Fruit fly (Drosophila melanogaster) whole organism, embryonic: ENCODE data around the gene mthl2.

Source experiments
- Atf6 ChIP-seq: fragments of 200-800 bp; sonication (Bioruptor generic); IDR thresholded peaks from 2 replicates; pipeline ENCODE4 v1.3.6; 2022; ENCODE audit warnings: missing biosample characterization, missing genetic modification characterization
- B-H1 ChIP-seq: fragments of 200-800 bp; sonication (Bioruptor generic); IDR thresholded peaks from 3 replicates; pipeline ENCODE4 v1.3.6; 2022; ENCODE audit warnings: missing biosample characterization, missing genetic modification characterization
- CG10654 ChIP-seq: fragments of 200-800 bp; sonication (Bioruptor generic); optimal IDR thresholded peaks from 2 replicates; lab custom pipeline; 2016; ENCODE audit warnings: missing biosample characterization, missing genetic modification characterization
- CG13424 ChIP-seq: fragments of 200-800 bp; sonication (Bioruptor generic); optimal IDR thresholded peaks from 2 replicates; lab custom pipeline; 2019; ENCODE audit warnings: missing biosample characterization, mild to moderate bottlenecking, missing genetic modification characterization, moderate library complexity
- CG14441 ChIP-seq: fragments of 200-800 bp; sonication (Bioruptor generic); IDR thresholded peaks from 2 replicates; pipeline ENCODE4 v1.3.6; 2022; ENCODE audit warnings: missing biosample characterization, missing genetic modification characterization
- CG1529 ChIP-seq: fragments of 200-800 bp; sonication (Bioruptor generic); optimal IDR thresholded peaks from 3 replicates; lab custom pipeline; 2018; ENCODE audit warnings: missing biosample characterization, missing genetic modification characterization
- CG1603 ChIP-seq: fragments of 200-800 bp; sonication (Bioruptor generic); optimal IDR thresholded peaks from 2 replicates; lab custom pipeline; 2019; ENCODE audit warnings: missing biosample characterization, mild to moderate bottlenecking, missing genetic modification characterization, moderate library complexity
- CG2199 ChIP-seq: fragments of 200-800 bp; sonication (Bioruptor generic); IDR thresholded peaks from 3 replicates; pipeline ENCODE4 v1.3.6; 2022; ENCODE audit warnings: missing biosample characterization, missing genetic modification characterization
- CG32767 ChIP-seq: fragments of 200-800 bp; sonication (Bioruptor generic); IDR thresholded peaks from 2 replicates; pipeline ENCODE4 v1.3.6; 2022; ENCODE audit warnings: missing biosample characterization, missing genetic modification characterization
- CG3407 ChIP-seq: fragments of 200-800 bp; sonication (Bioruptor generic); optimal IDR thresholded peaks from 2 replicates; lab custom pipeline; 2018; ENCODE audit warnings: missing biosample characterization, mild to moderate bottlenecking, missing genetic modification characterization
- CG4282 ChIP-seq: fragments of 200-800 bp; sonication (Bioruptor generic); optimal IDR thresholded peaks from 2 replicates; lab custom pipeline; 2016; ENCODE audit warnings: missing biosample characterization, missing genetic modification characterization
- CG4820 ChIP-seq: fragments of 200-800 bp; sonication (Bioruptor generic); optimal IDR thresholded peaks from 3 replicates; lab custom pipeline; 2016; ENCODE audit warnings: missing biosample characterization, missing genetic modification characterization
- CG5180 ChIP-seq: fragments of 200-800 bp; sonication (Bioruptor generic); optimal IDR thresholded peaks from 3 replicates; lab custom pipeline; 2017; ENCODE audit warnings: missing biosample characterization, missing genetic modification characterization, mild to moderate bottlenecking, moderate library complexity, missing genetic modification reagents
- CG6813 ChIP-seq: fragments of 200-800 bp; sonication (Bioruptor generic); optimal IDR thresholded peaks from 2 replicates; lab custom pipeline; 2017; ENCODE audit warnings: missing biosample characterization, missing genetic modification characterization, mild to moderate bottlenecking, moderate library complexity, missing genetic modification reagents
- CG7839 ChIP-seq: fragments of 200-800 bp; sonication (Bioruptor generic); optimal IDR thresholded peaks from 3 replicates; lab custom pipeline; 2018; ENCODE audit warnings: missing biosample characterization, mild to moderate bottlenecking, missing genetic modification characterization, moderate library complexity
- Camta ChIP-seq: fragments of 200-800 bp; sonication (Bioruptor generic); optimal IDR thresholded peaks from 2 replicates; lab custom pipeline; 2016; ENCODE audit warnings: missing biosample characterization, missing genetic modification characterization
- Dfd ChIP-seq, 2 experiments: fragments of >200 bp; optimal IDR thresholded peaks; 2 replicates each; lab custom pipeline; 2017; ENCODE audit warnings: missing biosample characterization in 2 of 2, missing genetic modification characterization in 2 of 2
- Eip74EF ChIP-seq, 2 experiments: fragments of 200-800 bp in 1 of 2; fragments of >200 bp in 1 of 2; sonication (Bioruptor generic) in 1 of 2; optimal IDR thresholded peaks; 2 replicates each; lab custom pipeline; 2017 to 2019; ENCODE audit warnings: missing biosample characterization in 2 of 2, missing genetic modification characterization in 2 of 2, mild to moderate bottlenecking in 1 of 2, moderate library complexity in 1 of 2
- Elba2 ChIP-seq: fragments of 200-800 bp; sonication (Bioruptor generic); optimal IDR thresholded peaks from 3 replicates; lab custom pipeline; 2016; ENCODE audit warnings: missing biosample characterization, missing genetic modification characterization
- Fer2 ChIP-seq: fragments of 200-800 bp; sonication (Bioruptor generic); optimal IDR thresholded peaks from 2 replicates; lab custom pipeline; 2018; ENCODE audit warnings: missing biosample characterization, mild to moderate bottlenecking, missing genetic modification characterization, moderate library complexity
- Fer3 ChIP-seq: fragments of 200-800 bp; sonication (Bioruptor generic); optimal IDR thresholded peaks from 2 replicates; lab custom pipeline; 2018; ENCODE audit warnings: missing biosample characterization, mild to moderate bottlenecking, missing genetic modification characterization, moderate library complexity
- Gsc ChIP-seq: fragments of 200-800 bp; sonication (Bioruptor generic); IDR thresholded peaks from 2 replicates; pipeline ENCODE4 v1.3.6; 2022; ENCODE audit warnings: missing biosample characterization, missing genetic modification characterization
- Gug ChIP-seq: fragments of 200-800 bp; sonication (Bioruptor generic); IDR thresholded peaks from 4 replicates; pipeline ENCODE4 v1.3.6; 2022; ENCODE audit warnings: missing biosample characterization, missing genetic modification characterization
- Hmx ChIP-seq: fragments of 200-800 bp; sonication (Bioruptor generic); optimal IDR thresholded peaks from 2 replicates; lab custom pipeline; 2016; ENCODE audit warnings: missing biosample characterization, missing genetic modification characterization
- MTF-1 ChIP-seq: fragments of 200-800 bp; sonication (Bioruptor generic); optimal IDR thresholded peaks from 2 replicates; lab custom pipeline; 2018; ENCODE audit warnings: missing biosample characterization, mild to moderate bottlenecking, missing genetic modification characterization, borderline replicate concordance
- Mes4 ChIP-seq: fragments of 200-800 bp; sonication (Bioruptor generic); optimal IDR thresholded peaks from 2 replicates; lab custom pipeline; 2016; ENCODE audit warnings: missing biosample characterization, missing genetic modification characterization
- NFAT ChIP-seq: fragments of 200-800 bp; sonication (Bioruptor generic); IDR thresholded peaks from 2 replicates; pipeline ENCODE4 v1.3.6; 2022; ENCODE audit warnings: missing biosample characterization, missing genetic modification characterization
- Neu2 ChIP-seq: fragments of 200-800 bp; sonication (Bioruptor generic); optimal IDR thresholded peaks from 3 replicates; lab custom pipeline; 2016; ENCODE audit warnings: missing biosample characterization, missing genetic modification characterization, borderline replicate concordance
- Pdp1 ChIP-seq, 2 experiments: fragments of 200-800 bp; sonication (Bioruptor generic); optimal IDR thresholded peaks; 3 replicates each; lab custom pipeline; 2016; ENCODE audit warnings: missing biosample characterization in 2 of 2, missing genetic modification characterization in 2 of 2, mild to moderate bottlenecking in 1 of 2, moderate library complexity in 1 of 2
- Ssrp ChIP-seq: fragments of 200-800 bp; sonication (Bioruptor generic); optimal IDR thresholded peaks from 2 replicates; lab custom pipeline; 2018; ENCODE audit warnings: missing biosample characterization, mild to moderate bottlenecking, missing genetic modification characterization, moderate library complexity
- amos ChIP-seq: fragments of 200-800 bp; sonication (Bioruptor generic); IDR thresholded peaks from 2 replicates; pipeline ENCODE4 v1.3.6; 2022; ENCODE audit warnings: missing biosample characterization, missing genetic modification characterization; ENCODE audit not compliant: partially characterized antibody
- chif ChIP-seq, 2 experiments: fragments of 200-800 bp; sonication (Bioruptor generic); optimal IDR thresholded peaks; 3 replicates each; lab custom pipeline; 2016; ENCODE audit warnings: missing biosample characterization in 2 of 2, missing genetic modification characterization in 2 of 2
- da ChIP-seq: fragments of 200-800 bp; sonication (Bioruptor generic); optimal IDR thresholded peaks from 2 replicates; lab custom pipeline; 2016; ENCODE audit warnings: missing biosample characterization, missing genetic modification characterization
- dati ChIP-seq: fragments of 200-800 bp; sonication (Bioruptor generic); IDR thresholded peaks from 2 replicates; pipeline ENCODE4 v1.3.6; 2022; ENCODE audit warnings: missing biosample characterization, missing genetic modification characterization
- ewg ChIP-seq: fragments of 200-800 bp; sonication (Bioruptor generic); optimal IDR thresholded peaks from 3 replicates; lab custom pipeline; 2017; ENCODE audit warnings: mild to moderate bottlenecking, missing biosample characterization, missing genetic modification reagents, missing genetic modification characterization
- fd96Cb ChIP-seq: fragments of 200-800 bp; sonication (Bioruptor generic); optimal IDR thresholded peaks from 2 replicates; lab custom pipeline; 2018; ENCODE audit warnings: missing biosample characterization, mild to moderate bottlenecking, missing genetic modification characterization, moderate library complexity
- gcm2 ChIP-seq: fragments of 200-800 bp; sonication (Bioruptor generic); optimal IDR thresholded peaks from 2 replicates; lab custom pipeline; 2016; ENCODE audit warnings: missing biosample characterization, missing genetic modification characterization
- grn ChIP-seq: fragments of 200-800 bp; sonication (Bioruptor generic); optimal IDR thresholded peaks from 3 replicates; lab custom pipeline; 2017; ENCODE audit warnings: missing biosample characterization, missing genetic modification characterization
- hb ChIP-seq: fragments of 200-800 bp; sonication (Bioruptor generic); IDR thresholded peaks from 3 replicates; pipeline ENCODE4 v1.3.6; 2022; ENCODE audit warnings: missing biosample characterization, missing genetic modification characterization; ENCODE audit not compliant: partially characterized antibody
- her ChIP-seq: fragments of 200-800 bp; sonication (Bioruptor generic); optimal IDR thresholded peaks from 2 replicates; lab custom pipeline; 2016; ENCODE audit warnings: missing biosample characterization, missing genetic modification characterization
- ind ChIP-seq: fragments of 200-800 bp; sonication (Bioruptor generic); optimal IDR thresholded peaks from 3 replicates; lab custom pipeline; 2016; ENCODE audit warnings: missing biosample characterization, missing genetic modification characterization
- kah ChIP-seq: fragments of 200-800 bp; sonication (Bioruptor generic); optimal IDR thresholded peaks from 2 replicates; lab custom pipeline; 2018; ENCODE audit warnings: missing biosample characterization, mild to moderate bottlenecking, missing genetic modification characterization
- nau ChIP-seq: fragments of 200-800 bp; sonication (Bioruptor generic); optimal IDR thresholded peaks from 3 replicates; lab custom pipeline; 2017; ENCODE audit warnings: missing biosample characterization, mild to moderate bottlenecking, missing genetic modification characterization, missing genetic modification reagents
- nerfin-2 ChIP-seq: fragments of 200-800 bp; sonication (Bioruptor generic); IDR thresholded peaks from 2 replicates; pipeline ENCODE4 v1.3.6; 2022; ENCODE audit warnings: missing biosample characterization, missing genetic modification characterization; ENCODE audit not compliant: partially characterized antibody
- pan ChIP-seq, 4 experiments: fragments of >200 bp in 3 of 4; fragments of 200-800 bp in 1 of 4; sonication (Bioruptor generic) in 1 of 4; optimal IDR thresholded peaks in 3 of 4; IDR thresholded peaks in 1 of 4; 2 replicates each; pipeline versions ENCODE4 v1.3.6 to Lab custom; 2017 to 2022; ENCODE audit warnings: missing biosample characterization in 2 of 4, missing genetic modification characterization in 2 of 4, mixed read lengths in 1 of 4
- ranshi ChIP-seq: fragments of 200-800 bp; sonication (Bioruptor generic); IDR thresholded peaks from 2 replicates; pipeline ENCODE4 v1.3.6; 2022; ENCODE audit warnings: missing biosample characterization, missing genetic modification characterization
- tap ChIP-seq: fragments of 200-800 bp; optimal IDR thresholded peaks from 3 replicates; lab custom pipeline; 2019; ENCODE audit warnings: missing biosample characterization, mild to moderate bottlenecking, missing genetic modification characterization, moderate library complexity
- toy ChIP-seq: fragments of 200-800 bp; sonication (Bioruptor generic); IDR thresholded peaks from 2 replicates; pipeline ENCODE4 v1.3.6; 2022; ENCODE audit warnings: missing biosample characterization, missing genetic modification characterization
- wek ChIP-seq: fragments of 200-800 bp; sonication (Bioruptor generic); optimal IDR thresholded peaks from 3 replicates; lab custom pipeline; 2018; ENCODE audit warnings: missing biosample characterization, mild to moderate bottlenecking, missing genetic modification characterization, moderate library complexity

Gene mthl2

DNA sequence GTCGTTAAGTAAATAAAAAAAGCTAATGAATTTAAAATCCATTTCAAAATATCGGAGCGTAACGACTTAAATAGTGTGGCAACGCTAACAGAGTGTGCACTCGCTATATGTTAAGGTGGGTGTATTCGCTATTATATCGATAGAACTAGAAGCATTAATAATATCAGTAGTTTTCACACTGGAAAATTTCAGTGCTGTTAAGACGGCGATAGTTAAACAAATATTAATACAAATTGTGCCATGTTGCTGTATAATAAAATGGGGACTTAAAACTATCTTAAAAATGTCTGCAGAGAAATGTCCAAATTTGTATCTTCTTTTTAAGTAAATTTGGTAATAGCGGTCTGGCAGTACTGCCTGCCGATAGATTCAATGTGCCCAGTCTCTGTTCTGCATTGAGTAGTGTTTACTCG, 21.3 kb upstream of the mthl2 start:
- peak; percentile 71 for TF ChIP-seq da
- peak; percentile 88 for TF ChIP-seq CG13424 (tag; lab: Kevin White, UChicago)
- TF ChIP-seq MTF-1 (GFP tag; lab: Kevin White, UChicago) = no peak
- 0 out of 2 replicates have a peak, but pooled peaks have one; percentile 32 for TF ChIP-seq CG32767 (GFP tag; lab: Robert Waterston, UW)
- peak; percentile 87 for TF ChIP-seq CG10654 (GFP tag; lab: Kevin White, UChicago)
- peak; percentile 88 for TF ChIP-seq B-H1 (GFP tag; lab: Robert Waterston, UW)
- peak; percentile 80 for TF ChIP-seq Atf6 (GFP tag; lab: Robert Waterston, UW)
- TF ChIP-seq pan (optimal IDR thresholded peaks at IDR 0.05; lab: Kevin White, UChicago) = no peak
- peak in 1 of 2 experiments; percentile 91 for TF ChIP-seq pan (GFP tag; optimal IDR thresholded peaks at IDR 0.05 in 1 of 2, IDR thresholded peaks at IDR 0.05 in 1 of 2)
- peak; percentile 55 for TF ChIP-seq Mes4 (GFP tag; lab: Kevin White, UChicago)
- peak; percentile 82 for TF ChIP-seq fd96Cb (tag; lab: Kevin White, UChicago)
- TF ChIP-seq Ssrp (tag; lab: Kevin White, UChicago) = peak; percentile 87
- TF ChIP-seq CG4282 (GFP tag; lab: Kevin White, UChicago) = peak; percentile 72
- TF ChIP-seq Camta (GFP tag; lab: Kevin White, UChicago) = peak; percentile 80
- TF ChIP-seq CG1603 (tag; lab: Kevin White, UChicago) = peak; percentile 92
- peak; percentile 71 for TF ChIP-seq gcm2
- TF ChIP-seq her (GFP tag; lab: Kevin White, UChicago) = peak; percentile 55
- TF ChIP-seq Dfd (GFP tag; optimal IDR thresholded peaks at IDR 0.05; lab: Kevin White, UChicago) = no peak
- TF ChIP-seq Elba2 (GFP tag; lab: Kevin White, UChicago) = peak; percentile 46
- TF ChIP-seq Fer2 (tag; lab: Kevin White, UChicago) = peak; percentile 71
- TF ChIP-seq nerfin-2 (GFP tag; lab: Robert Waterston, UW) = peak; percentile 62; the same call in 1 of the 2 replicates
- peak; percentile 0 for TF ChIP-seq wek (GFP tag; lab: Kevin White, UChicago)
- peak; percentile 87 for TF ChIP-seq NFAT (GFP tag; lab: Robert Waterston, UW)
- TF ChIP-seq CG4820 = peak; percentile 86
- TF ChIP-seq Hmx (GFP tag; lab: Kevin White, UChicago) = peak; percentile 67
- no peak for TF ChIP-seq ewg (GFP tag; lab: Kevin White, UChicago)
- peak; percentile 80 for TF ChIP-seq dati (GFP tag; lab: Robert Waterston, UW)
- no peak for TF ChIP-seq CG3407 (GFP tag; lab: Kevin White, UChicago)
- TF ChIP-seq toy (GFP tag; lab: Robert Waterston, UW) = peak; percentile 61
- TF ChIP-seq CG6813 = no peak
- TF ChIP-seq nau (GFP tag; lab: Kevin White, UChicago) = no peak
- peak; percentile 97 for TF ChIP-seq CG14441
- TF ChIP-seq CG5180 (GFP tag; lab: Kevin White, UChicago) = no peak
- peak; percentile 21 for TF ChIP-seq CG1529 (GFP tag; lab: Kevin White, UChicago)
- TF ChIP-seq ind = peak; percentile 92
- TF ChIP-seq kah (GFP tag; lab: Kevin White, UChicago) = no peak
- peak; percentile 80 for TF ChIP-seq hb
- no peak for TF ChIP-seq Neu2 (GFP tag; lab: Kevin White, UChicago)
- no peak for TF ChIP-seq CG7839 (tag; lab: Kevin White, UChicago)
- TF ChIP-seq amos (GFP tag; lab: Robert Waterston, UW) = peak; percentile 86
- TF ChIP-seq Fer3 = no peak
- TF ChIP-seq chif (GFP tag; optimal IDR thresholded peaks at IDR 0.05; lab: Kevin White, UChicago) = peak; percentile 80 to 87
- TF ChIP-seq ranshi (GFP tag; lab: Robert Waterston, UW) = peak; percentile 91
- TF ChIP-seq CG2199 = peak; percentile 66; the same call in 1 of the 3 replicates
- TF ChIP-seq Eip74EF (GFP tag; optimal IDR thresholded peaks at IDR 0.05; lab: Kevin White, UChicago) = no peak
- peak; percentile 91 for TF ChIP-seq Gug (GFP tag; lab: Robert Waterston, UW)
- TF ChIP-seq Gsc (GFP tag; lab: Robert Waterston, UW) = peak; percentile 70
- TF ChIP-seq grn (GFP tag; lab: Kevin White, UChicago) = peak; percentile 47
- peak in 1 of 2 experiments; percentile 91 for TF ChIP-seq Pdp1 (GFP tag; optimal IDR thresholded peaks at IDR 0.05; lab: Kevin White, UChicago)
- peak; percentile 51 for TF ChIP-seq tap (tag; lab: Kevin White, UChicago)
